Worm (Caenorhabditis elegans) whole organism, midembryonic: Measurements from ENCODE around the gene ZK813.4.

ENCODE experiments used
- T22C8.4 ChIP-seq: fragments of 200-800 bp; sonication (Bioruptor generic); IDR thresholded peaks from 2 replicates; pipeline ENCODE4 v1.3.6; 2022; ENCODE audit warnings: missing genetic modification characterization, missing compliant biosample characterization
- cog-1 ChIP-seq: sonication (generic microtip); optimal IDR thresholded peaks from 2 replicates; lab custom pipeline; 2016; ENCODE audit warnings: missing genetic modification characterization, missing compliant biosample characterization
- flt-1 ChIP-seq: fragments of 200-800 bp; sonication (Bioruptor generic); IDR thresholded peaks from 2 replicates; pipeline ENCODE4 v1.3.6; 2022; ENCODE audit warnings: missing genetic modification characterization, missing compliant biosample characterization
- klf-2 ChIP-seq: fragments of 200-800 bp; sonication (Bioruptor generic); conservative IDR thresholded peaks from 2 replicates; pipeline ENCODE4 v1.3.6; 2022; ENCODE audit warnings: missing genetic modification reagents, missing genetic modification characterization, missing compliant biosample characterization
- ref-1 ChIP-seq: fragments of 200-800 bp; sonication (Bioruptor generic); conservative IDR thresholded peaks from 2 replicates; pipeline ENCODE4 v1.3.6; 2022; ENCODE audit warnings: missing genetic modification reagents, missing genetic modification characterization, missing compliant biosample characterization
- tab-1 ChIP-seq: fragments of 200-800 bp; sonication (Bioruptor generic); IDR thresholded peaks from 2 replicates; pipeline ENCODE4 v1.3.6; 2022; ENCODE audit warnings: missing genetic modification characterization, missing compliant biosample characterization
- ztf-23 ChIP-seq: fragments of 200-800 bp; sonication (Bioruptor generic); IDR thresholded peaks from 2 replicates; pipeline ENCODE4 v1.3.6; 2022; ENCODE audit warnings: missing genetic modification reagents, missing genetic modification characterization, missing compliant biosample characterization
- ztf-29 ChIP-seq: fragments of 200-800 bp; sonication (Bioruptor generic); IDR thresholded peaks from 2 replicates; pipeline ENCODE4 v1.3.6; 2022; ENCODE audit warnings: missing genetic modification reagents, missing genetic modification characterization, missing compliant biosample characterization

- no peak for TF ChIP-seq tab-1 (GFP tag; lab: Robert Waterston, UW)
- TF ChIP-seq ztf-29 (GFP tag; lab: Robert Waterston, UW) = no peak
- TF ChIP-seq flt-1 (GFP tag; lab: Robert Waterston, UW) = no peak
- no peak for TF ChIP-seq ref-1 (GFP tag; lab: Robert Waterston, UW)
- TF ChIP-seq ztf-23 (GFP tag; lab: Robert Waterston, UW) = no peak
- TF ChIP-seq T22C8.4 (GFP tag; lab: Robert Waterston, UW) = no peak
- no peak for TF ChIP-seq klf-2
- no peak for TF ChIP-seq cog-1
Measured at ce11 chrX:3424516-3424915, 5.4 kb downstream of the ZK813.4 start, which contains the start of gene ZK813.6.
